Worm (Caenorhabditis elegans): Measurements from ENCODE around the gene inx-5.

inx-5 gene

ce11 chrX:8302299-8302698, at the start of gene inx-5:
Gene inx-5, minus strand, starts transcription at chrX:8302399.
- TF ChIP-seq ama-1 (optimal IDR thresholded peaks at IDR 0.05) (no peak), ets-7 (tag; optimal IDR thresholded peaks at IDR 0.05) (no peak), pes-1 (GFP tag; IDR thresholded peaks at IDR 0.05) (no peak), hmbx-1 (tag; optimal IDR thresholded peaks at IDR 0.05) (no peak), tra-4 (tag; optimal IDR thresholded peaks at IDR 0.05) (no peak), aly-1 (tag; optimal IDR thresholded peaks at IDR 0.05) (no peak), tbx-37 (GFP tag; conservative IDR thresholded peaks at IDR 0.05) (no peak), hnd-1 (tag; optimal IDR thresholded peaks at IDR 0.05) (no peak), scrt-1 (GFP tag; IDR thresholded peaks at IDR 0.05) (no peak), B0310.2 (tag; optimal IDR thresholded peaks at IDR 0.05) (no peak)

DNA sequence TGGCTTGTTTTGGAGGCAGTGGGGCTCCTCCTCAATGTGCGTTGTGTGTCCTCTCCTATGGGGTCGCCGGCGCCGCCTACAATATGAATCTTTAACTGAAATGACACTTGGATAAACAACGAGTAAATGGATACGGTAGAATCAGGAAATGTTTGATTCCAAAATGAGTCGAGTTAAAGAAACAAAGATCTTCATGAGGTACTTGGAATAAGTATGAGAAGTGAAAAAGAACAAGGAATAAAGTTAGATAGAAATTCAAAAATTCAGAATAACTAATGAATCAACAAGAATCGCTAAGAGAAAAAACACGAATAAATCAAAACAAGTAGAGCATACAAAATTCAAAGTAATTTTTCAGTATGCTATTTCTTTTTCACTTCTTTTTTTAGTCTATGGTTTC, 48.8 kb upstream of the inx-5 start, which contains the start of gene npr-28:
Gene npr-28 (minus strand): TSS at position 101 of the 400 bp plus-strand sequence.
- TF ChIP-seq hmg-4 (GFP tag; optimal IDR thresholded peaks at IDR 0.05) (no peak), hnd-1 (tag; optimal IDR thresholded peaks at IDR 0.05) (no peak)

- no peak for TF ChIP-seq ama-1 (optimal IDR thresholded peaks at IDR 0.05)
- TF ChIP-seq sea-1 (GFP tag; conservative IDR thresholded peaks at IDR 0.05), result no peak
- no peak for TF ChIP-seq tbx-37 (GFP tag; conservative IDR thresholded peaks at IDR 0.05)
- TF ChIP-seq hmbx-1 (tag; optimal IDR thresholded peaks at IDR 0.05), result no peak
- TF ChIP-seq ceh-36 (tag; optimal IDR thresholded peaks at IDR 0.05), result no peak
- TF ChIP-seq scrt-1 (GFP tag; IDR thresholded peaks at IDR 0.05), result no peak
- TF ChIP-seq flt-1 (GFP tag; IDR thresholded peaks at IDR 0.05), result no peak
- TF ChIP-seq hmg-4 (GFP tag; optimal IDR thresholded peaks at IDR 0.05), result no peak
- TF ChIP-seq tbx-11 (GFP tag; IDR thresholded peaks at IDR 0.05), result no peak
- TF ChIP-seq F13C5.2 (tag; optimal IDR thresholded peaks at IDR 0.05), result no peak
- TF ChIP-seq tra-4 (tag; optimal IDR thresholded peaks at IDR 0.05), result no peak
- TF ChIP-seq hnd-1 (tag; optimal IDR thresholded peaks at IDR 0.05), result no peak
- no peak for TF ChIP-seq aly-1 (tag; optimal IDR thresholded peaks at IDR 0.05)
- TF ChIP-seq pes-1 (GFP tag; IDR thresholded peaks at IDR 0.05), result no peak
Measured at ce11 chrX:8346248-8346647, 44.0 kb upstream of the inx-5 start, which contains the start of gene drd-5. Gene drd-5, minus strand, starts transcription at chrX:8346348.

- TF ChIP-seq ceh-13 (GFP tag; optimal IDR thresholded peaks at IDR 0.05) (no peak), aly-1 (tag; optimal IDR thresholded peaks at IDR 0.05) (no peak), tbx-11 (GFP tag; IDR thresholded peaks at IDR 0.05) (no peak), ama-1 (optimal IDR thresholded peaks at IDR 0.05) (no peak), F13C5.2 (tag; optimal IDR thresholded peaks at IDR 0.05) (no peak)
Measured at ce11 chrX:8341675-8342074, 39.5 kb upstream of the inx-5 start, which contains the start of gene F55E10.1. Gene F55E10.1, plus strand, starts transcription at chrX:8341975.

- TF ChIP-seq hmg-4 (GFP tag; optimal IDR thresholded peaks at IDR 0.05), result no peak
- no peak for TF ChIP-seq pes-1 (GFP tag; IDR thresholded peaks at IDR 0.05)
- TF ChIP-seq scrt-1 (GFP tag; IDR thresholded peaks at IDR 0.05), result no peak
- TF ChIP-seq tra-4 (tag; optimal IDR thresholded peaks at IDR 0.05), result no peak
- no peak for TF ChIP-seq aly-1 (tag; optimal IDR thresholded peaks at IDR 0.05)
- TF ChIP-seq hnd-1 (tag; optimal IDR thresholded peaks at IDR 0.05), result no peak
- no peak for TF ChIP-seq hmbx-1 (tag; optimal IDR thresholded peaks at IDR 0.05)
- no peak for TF ChIP-seq ceh-13 (GFP tag; optimal IDR thresholded peaks at IDR 0.05)
- TF ChIP-seq tbx-37 (GFP tag; conservative IDR thresholded peaks at IDR 0.05), result no peak
- TF ChIP-seq F13C5.2 (tag; optimal IDR thresholded peaks at IDR 0.05), result no peak
- TF ChIP-seq flt-1 (GFP tag; IDR thresholded peaks at IDR 0.05), result no peak
Measured at ce11 chrX:8340393-8340792, 38.2 kb upstream of the inx-5 start, which contains the start of gene F55E10.2. Gene F55E10.2, plus strand, starts transcription at chrX:8340693.

DNA sequence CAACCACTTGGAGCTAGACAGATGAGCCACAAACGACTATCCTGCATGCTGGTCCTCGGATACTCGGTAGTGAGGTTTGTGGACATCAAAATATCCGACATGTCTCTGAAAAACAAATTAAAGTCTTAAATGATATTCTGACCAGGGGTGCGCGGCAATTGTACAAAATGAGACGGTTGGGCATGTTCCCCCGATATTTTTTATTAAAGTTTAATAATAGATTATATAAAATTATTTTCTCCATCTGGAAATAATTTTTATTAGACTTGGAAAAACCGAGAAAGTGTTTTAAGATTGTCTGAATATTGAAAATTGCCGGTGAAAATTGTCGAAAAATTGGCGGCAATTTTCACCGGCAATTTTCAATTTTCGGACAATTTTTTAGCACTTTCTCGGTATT, 25.6 kb upstream of the inx-5 start, which contains the start of gene F55E10.4:
Gene F55E10.4 (minus strand): TSS at position 101 of the 400 bp plus-strand sequence.
- TF ChIP-seq ama-1 (optimal IDR thresholded peaks at IDR 0.05), result no peak
- no peak for TF ChIP-seq tbx-11 (GFP tag; IDR thresholded peaks at IDR 0.05)
- no peak for TF ChIP-seq B0310.2 (tag; optimal IDR thresholded peaks at IDR 0.05)
- no peak for TF ChIP-seq pes-1 (GFP tag; IDR thresholded peaks at IDR 0.05)
- no peak for TF ChIP-seq ets-7 (tag; optimal IDR thresholded peaks at IDR 0.05)
- no peak for TF ChIP-seq tra-4 (tag; optimal IDR thresholded peaks at IDR 0.05)
- no peak for TF ChIP-seq tbx-37 (GFP tag; conservative IDR thresholded peaks at IDR 0.05)
- TF ChIP-seq flt-1 (GFP tag; IDR thresholded peaks at IDR 0.05), result no peak
- no peak for TF ChIP-seq hmbx-1 (tag; optimal IDR thresholded peaks at IDR 0.05)
- TF ChIP-seq hmg-4 (GFP tag; optimal IDR thresholded peaks at IDR 0.05), result no peak
- TF ChIP-seq ceh-36 (tag; optimal IDR thresholded peaks at IDR 0.05), result no peak
- TF ChIP-seq hnd-1 (tag; optimal IDR thresholded peaks at IDR 0.05), result no peak
- TF ChIP-seq sea-1 (GFP tag; conservative IDR thresholded peaks at IDR 0.05), result no peak

ce11 chrX:8326394-8326793, 24.2 kb upstream of the inx-5 start, which contains the start of gene R09F10.8:
Gene R09F10.8, minus strand, starts transcription at chrX:8326451.
- no peak for TF ChIP-seq pes-1 (GFP tag; IDR thresholded peaks at IDR 0.05)
- TF ChIP-seq ceh-13 (GFP tag; optimal IDR thresholded peaks at IDR 0.05), result no peak
- no peak for TF ChIP-seq B0310.2 (tag; optimal IDR thresholded peaks at IDR 0.05)
- TF ChIP-seq ama-1 (optimal IDR thresholded peaks at IDR 0.05), result no peak
- no peak for TF ChIP-seq tra-4 (tag; optimal IDR thresholded peaks at IDR 0.05)
- no peak for TF ChIP-seq F13C5.2 (tag; optimal IDR thresholded peaks at IDR 0.05)
- TF ChIP-seq hmbx-1 (tag; optimal IDR thresholded peaks at IDR 0.05), result no peak
- TF ChIP-seq ets-7 (tag; optimal IDR thresholded peaks at IDR 0.05), result no peak
- no peak for TF ChIP-seq tbx-11 (GFP tag; IDR thresholded peaks at IDR 0.05)
- no peak for TF ChIP-seq aly-1 (tag; optimal IDR thresholded peaks at IDR 0.05)

DNA sequence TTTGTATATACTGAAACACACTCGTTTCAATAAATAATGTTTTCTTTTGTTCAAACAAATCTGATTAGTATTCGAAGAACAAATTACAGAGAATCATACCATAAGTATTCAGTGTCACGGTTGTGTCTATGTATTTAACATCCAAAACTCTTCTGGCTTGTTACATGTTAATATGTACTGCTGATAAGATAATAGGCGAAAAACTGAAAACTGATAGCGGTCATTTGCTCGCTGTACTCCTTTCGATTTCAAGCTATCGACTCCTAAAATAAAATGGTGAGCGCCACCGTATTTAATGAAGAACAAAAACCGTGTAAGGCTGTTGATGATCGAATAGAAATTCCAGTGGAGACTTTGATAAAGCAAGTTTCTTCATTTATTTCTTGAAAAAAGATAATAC, 21.2 kb upstream of the inx-5 start, which contains the start of gene R09F10.1:
Gene R09F10.1 (plus strand): TSS at position 222 of the 400 bp plus-strand sequence.
- TF ChIP-seq tbx-37 (GFP tag; conservative IDR thresholded peaks at IDR 0.05), result no peak
- TF ChIP-seq F13C5.2 (tag; optimal IDR thresholded peaks at IDR 0.05), result no peak
- no peak for TF ChIP-seq scrt-1 (GFP tag; IDR thresholded peaks at IDR 0.05)
- TF ChIP-seq tbx-11 (GFP tag; IDR thresholded peaks at IDR 0.05), result no peak
- TF ChIP-seq sea-1 (GFP tag; conservative IDR thresholded peaks at IDR 0.05), result no peak
- no peak for TF ChIP-seq hnd-1 (tag; optimal IDR thresholded peaks at IDR 0.05)
- TF ChIP-seq tra-4 (tag; optimal IDR thresholded peaks at IDR 0.05), result no peak
- no peak for TF ChIP-seq ama-1 (optimal IDR thresholded peaks at IDR 0.05)
- no peak for TF ChIP-seq hmg-4 (GFP tag; optimal IDR thresholded peaks at IDR 0.05)
- no peak for TF ChIP-seq ceh-13 (GFP tag; optimal IDR thresholded peaks at IDR 0.05)
